Fruit fly (Drosophila melanogaster): Measurements from ENCODE around the gene CG32817.

The CG32817 gene

DNA sequence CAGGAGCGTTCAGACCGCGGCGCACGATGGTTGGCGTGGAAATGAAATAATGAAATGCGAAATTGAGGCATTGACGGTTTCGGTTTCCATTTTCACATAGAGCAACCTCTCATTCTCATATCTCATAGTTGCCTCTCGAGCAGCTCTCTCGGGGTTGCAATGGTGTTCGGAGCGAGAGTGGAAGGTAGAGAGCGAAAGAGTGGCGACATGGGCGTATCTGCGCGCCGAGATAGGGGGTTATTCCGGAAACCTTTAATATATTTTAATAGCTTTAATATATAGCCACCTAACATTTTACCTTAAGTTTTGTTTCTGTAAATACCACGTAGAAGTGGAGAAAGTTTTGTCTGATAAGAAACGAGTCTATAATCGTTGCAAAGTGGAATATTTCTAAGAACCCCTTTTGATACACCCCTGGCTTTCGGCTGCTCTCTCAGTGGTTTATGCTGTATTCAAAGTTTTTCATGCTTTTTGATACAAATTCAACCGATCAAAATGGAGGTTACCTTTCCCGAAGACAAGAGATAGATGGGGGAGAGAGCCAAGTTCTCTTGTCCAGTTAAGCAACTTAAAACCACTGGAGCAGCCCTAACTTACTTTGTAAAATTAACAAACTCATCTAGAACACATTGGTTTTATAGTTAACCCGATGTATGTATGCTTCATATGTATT, 44.4 kb downstream of the CG32817 start, which contains the start of gene elav (continued):
- TF ChIP-seq CG1233 (GFP tag; optimal IDR thresholded peaks at IDR 0.05) (peak; percentile 98), CG10321 (GFP tag; IDR thresholded peaks at IDR 0.05) (peak; percentile 84), sens (GFP tag) (peak; percentile 100), CG10462 (GFP tag; optimal IDR thresholded peaks at IDR 0.05) (peak; percentile 98), CG6175 (GFP tag; IDR thresholded peaks at IDR 0.05) (peak; percentile 95), Usf (GFP tag; optimal IDR thresholded peaks at IDR 0.05) (peak; percentile 98), CG15011 (GFP tag; optimal IDR thresholded peaks at IDR 0.05) (peak; percentile 98), CG12236 (GFP tag; optimal IDR thresholded peaks at IDR 0.05) (peak; percentile 92), CG11695 (GFP tag; IDR thresholded peaks at IDR 0.05) (peak; percentile 99), CG2875 (GFP tag; optimal IDR thresholded peaks at IDR 0.05) (peak; percentile 98), Hey (tag; optimal IDR thresholded peaks at IDR 0.05) (peak; percentile 95), CG12155 (GFP tag; optimal IDR thresholded peaks at IDR 0.05) (peak; percentile 97), CG42726 (GFP tag; IDR thresholded peaks at IDR 0.05; ENCODE audit: partially characterized antibody) (no peak), CG3281 (GFP tag; optimal IDR thresholded peaks at IDR 0.05) (peak; percentile 99), corto (GFP tag; optimal IDR thresholded peaks at IDR 0.05) (peak; percentile 94), h (optimal IDR thresholded peaks at IDR 0.05) (no peak), Chrac-16 (GFP tag; optimal IDR thresholded peaks at IDR 0.05) (peak; percentile 99), bsh (GFP tag; optimal IDR thresholded peaks at IDR 0.05) (peak; percentile 95 to 99), CG3407 (GFP tag; optimal IDR thresholded peaks at IDR 0.05) (peak; percentile 96), fru (optimal IDR thresholded peaks at IDR 0.05) (peak; percentile 37), Dref (GFP tag; IDR thresholded peaks at IDR 0.05) (peak; percentile 44), CG5180 (GFP tag; optimal IDR thresholded peaks at IDR 0.05) (peak; percentile 93), pan (optimal IDR thresholded peaks at IDR 0.05) (no peak), pan (GFP tag; optimal IDR thresholded peaks at IDR 0.05 in 1 of 2, IDR thresholded peaks at IDR 0.05 in 1 of 2) (peak in 1 of 2 experiments; percentile 98), tx (GFP tag; optimal IDR thresholded peaks at IDR 0.05) (peak; percentile 95), CG11247 (GFP tag; IDR thresholded peaks at IDR 0.05) (peak; percentile 98), CG10366 (GFP tag; IDR thresholded peaks at IDR 0.05) (peak; percentile 97), B-H2 (GFP tag; optimal IDR thresholded peaks at IDR 0.05) (peak; percentile 99), CG15601 (tag; optimal IDR thresholded peaks at IDR 0.05) (peak; percentile 98), Dip3 (GFP tag; optimal IDR thresholded peaks at IDR 0.05) (peak; percentile 95), Asciz (GFP tag; optimal IDR thresholded peaks at IDR 0.05) (peak; percentile 97), pita (GFP tag; optimal IDR thresholded peaks at IDR 0.05) (no peak), ken (GFP tag; IDR thresholded peaks at IDR 0.05) (peak; percentile 97), CG2129 (GFP tag; IDR thresholded peaks at IDR 0.05; ENCODE audit: partially characterized antibody) (no peak), Vsx1 (GFP tag; optimal IDR thresholded peaks at IDR 0.05) (peak; percentile 97), btn (GFP tag; optimal IDR thresholded peaks at IDR 0.05) (peak; percentile 68), CG2120 (GFP tag; optimal IDR thresholded peaks at IDR 0.05) (peak; percentile 99), jumu (GFP tag; optimal IDR thresholded peaks at IDR 0.05) (peak; percentile 96), seq (GFP tag; IDR thresholded peaks at IDR 0.05) (peak; percentile 99), zf30C (GFP tag; optimal IDR thresholded peaks at IDR 0.05) (peak; percentile 58), HLH3B (GFP tag; IDR thresholded peaks at IDR 0.05) (peak; percentile 98), BtbVII (GFP tag; optimal IDR thresholded peaks at IDR 0.05) (peak; percentile 99), NK7.1 (GFP tag; optimal IDR thresholded peaks at IDR 0.05) (peak; percentile 94), CrebB (tag; optimal IDR thresholded peaks at IDR 0.05) (peak; percentile 98), lola (GFP tag; optimal IDR thresholded peaks at IDR 0.05) (peak in 1 of 3 experiments; percentile 99), CG5953 (GFP tag; IDR thresholded peaks at IDR 0.05) (peak; percentile 95), oc (tag; optimal IDR thresholded peaks at IDR 0.05) (peak; percentile 99), Spps (tag; optimal IDR thresholded peaks at IDR 0.05) (peak; percentile 97), mld (GFP tag; IDR thresholded peaks at IDR 0.05; ENCODE audit: partially characterized antibody) (no peak), sisA (GFP tag; IDR thresholded peaks at IDR 0.05) (peak; percentile 98)

Data from whole organism, embryonic.